Fruit fly (Drosophila melanogaster): ENCODE data around the gene Irk3.

The Irk3 gene

dm6 chr2L:18693877-18694723, 19.4 kb downstream of the Irk3 start (continued):
- TF ChIP-seq CG18764 (GFP tag; optimal IDR thresholded peaks at IDR 0.05) (peak; percentile 63), Ptx1 (GFP tag; IDR thresholded peaks at IDR 0.05) (peak; percentile 63), YL-1 (GFP tag; optimal IDR thresholded peaks at IDR 0.05) (peak; percentile 12)

- TF ChIP-seq Rfx (GFP tag; IDR thresholded peaks at IDR 0.05) (peak; percentile 18; the same call in 1 of the 2 replicates), amos (GFP tag; IDR thresholded peaks at IDR 0.05; ENCODE audit: partially characterized antibody) (peak; percentile 62; the same call in 1 of the 2 replicates), CG30403 (GFP tag; optimal IDR thresholded peaks at IDR 0.05) (no peak), CG9797 (GFP tag; optimal IDR thresholded peaks at IDR 0.05) (no peak), nmo (GFP tag; optimal IDR thresholded peaks at IDR 0.05) (no peak), Lhr (GFP tag; optimal IDR thresholded peaks at IDR 0.05) (peak; percentile 9), Ets97D (GFP tag; optimal IDR thresholded peaks at IDR 0.05) (peak; percentile 9), Chrac-16 (GFP tag; optimal IDR thresholded peaks at IDR 0.05) (peak; percentile 0), BEAF-32 (GFP tag; optimal IDR thresholded peaks at IDR 0.05) (peak; percentile 16), CG17385 (GFP tag; optimal IDR thresholded peaks at IDR 0.05) (peak; percentile 99), Dp (GFP tag; optimal IDR thresholded peaks at IDR 0.05) (peak; percentile 89), H2.0 (GFP tag; IDR thresholded peaks at IDR 0.05) (no peak), sens (GFP tag) (no peak), Pdp1 (GFP tag; optimal IDR thresholded peaks at IDR 0.05) (peak in 1 of 2 experiments; percentile 100), CG2875 (GFP tag; optimal IDR thresholded peaks at IDR 0.05) (no peak), CG2129 (GFP tag; IDR thresholded peaks at IDR 0.05; ENCODE audit: partially characterized antibody) (peak; percentile 42), insv (GFP tag; optimal IDR thresholded peaks at IDR 0.05) (no peak), CG7963 (GFP tag; IDR thresholded peaks at IDR 0.05; ENCODE audit: partially characterized antibody) (0 out of 3 replicates have a peak, but pooled peaks have one; percentile 30), yki (optimal IDR thresholded peaks at IDR 0.05) (peak; percentile 49), CG15514 (GFP tag; optimal IDR thresholded peaks at IDR 0.05) (peak; percentile 55), sug (tag; optimal IDR thresholded peaks at IDR 0.05) (peak; percentile 34), E2f1 (GFP tag; IDR thresholded peaks at IDR 0.05) (peak; percentile 93), CG34224 (GFP tag; IDR thresholded peaks at IDR 0.05; ENCODE audit: partially characterized antibody) (peak; percentile 47), CG13287 (GFP tag; IDR thresholded peaks at IDR 0.05; ENCODE audit: partially characterized antibody) (peak; percentile 60), CG32532 (GFP tag; IDR thresholded peaks at IDR 0.05) (0 out of 2 replicates have a peak, but pooled peaks have one; percentile 12), dimm (GFP tag; IDR thresholded peaks at IDR 0.05) (no peak), YL-1 (GFP tag; optimal IDR thresholded peaks at IDR 0.05) (peak; percentile 60), wdn (GFP tag; IDR thresholded peaks at IDR 0.05) (no peak), Elba2 (GFP tag; optimal IDR thresholded peaks at IDR 0.05) (no peak), Vsx1 (GFP tag; optimal IDR thresholded peaks at IDR 0.05) (no peak), TFAM (GFP tag; optimal IDR thresholded peaks at IDR 0.05) (no peak), Dek (tag; optimal IDR thresholded peaks at IDR 0.05) (no peak), lbe (GFP tag; optimal IDR thresholded peaks at IDR 0.05) (no peak), vvl (GFP tag; IDR thresholded peaks at IDR 0.05) (peak; percentile 48), trem (tag; optimal IDR thresholded peaks at IDR 0.05) (peak; percentile 98), sna (GFP tag; IDR thresholded peaks at IDR 0.05; ENCODE audit: partially characterized antibody) (peak; percentile 38), knrl (GFP tag; IDR thresholded peaks at IDR 0.05; ENCODE audit: partially characterized antibody) (peak; percentile 52), sqz (GFP tag; optimal IDR thresholded peaks at IDR 0.05) (peak; percentile 33), slou (GFP tag; optimal IDR thresholded peaks at IDR 0.05) (no peak), Sry-β (GFP tag; optimal IDR thresholded peaks at IDR 0.05) (peak; percentile 53), CG1603 (tag; optimal IDR thresholded peaks at IDR 0.05) (peak; percentile 17), CG7987 (GFP tag; optimal IDR thresholded peaks at IDR 0.05) (no peak), Dip3 (GFP tag; optimal IDR thresholded peaks at IDR 0.05) (no peak), CG16813 (GFP tag; IDR thresholded peaks at IDR 0.05; ENCODE audit: partially characterized antibody) (peak; percentile 49)
Measured at dm6 chr2L:18689376-18689775, 24.2 kb downstream of the Irk3 start, which contains the start of gene CG10336. TSS of gene CG10336 (plus strand) at chr2L:18689528.

All from whole organism, embryonic.